Worm (Caenorhabditis elegans): Measurements from ENCODE around the gene K06G5.3.

DNA sequence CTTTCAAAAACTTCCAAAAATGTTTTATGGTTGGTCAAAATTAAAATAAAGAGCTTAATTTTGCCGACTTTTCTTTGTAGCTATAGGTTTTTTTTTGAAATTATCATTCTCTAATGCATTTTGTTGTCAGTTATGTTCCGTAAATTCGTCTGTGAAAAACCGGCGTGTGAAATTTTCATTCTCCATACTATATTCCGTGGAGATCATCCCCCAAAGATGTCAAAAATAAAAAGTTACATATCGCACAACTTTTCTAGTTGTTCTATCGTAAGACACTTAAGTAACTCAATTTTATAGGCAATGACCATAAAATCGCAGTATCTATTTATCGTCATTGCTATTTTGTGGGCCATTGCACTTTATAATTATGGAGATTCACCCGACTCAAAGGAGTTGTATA, 44.4 kb downstream of the K06G5.3 start, which contains the start of gene C37E2.10:
- TF ChIP-seq lin-13 (tag; optimal IDR thresholded peaks at IDR 0.05) = no peak
- no peak for TF ChIP-seq lsy-2 (tag; optimal IDR thresholded peaks at IDR 0.05)
- no peak for TF ChIP-seq nhr-237 (tag; optimal IDR thresholded peaks at IDR 0.05)
- TF ChIP-seq M03D4.4 (tag; optimal IDR thresholded peaks at IDR 0.05) = no peak
- no peak for TF ChIP-seq snpc-4 (tag; optimal IDR thresholded peaks at IDR 0.05)
- TF ChIP-seq cnd-1 (tag; optimal IDR thresholded peaks at IDR 0.05) = no peak
- TF ChIP-seq nhr-76 (tag; optimal IDR thresholded peaks at IDR 0.05) = no peak
- no peak for TF ChIP-seq unc-62 (GFP tag; optimal IDR thresholded peaks at IDR 0.05)
- no peak for TF ChIP-seq drap-1 (GFP tag; optimal IDR thresholded peaks at IDR 0.05)
